Fruit fly (Drosophila melanogaster): ENCODE data around the gene LSm-4.

The LSm-4 gene

dm6 chr2L:10366525-10366924, 38.5 kb downstream of the LSm-4 start, which contains the start of gene CG5056:
CG5056 (plus strand) TSS chr2L:10366692.
- peak; percentile 56 for TF ChIP-seq CG2116 (GFP tag; optimal IDR thresholded peaks at IDR 0.05)
- TF ChIP-seq CG7357 (GFP tag; IDR thresholded peaks at IDR 0.05), result no peak
- no peak for TF ChIP-seq Bteb2 (GFP tag; optimal IDR thresholded peaks at IDR 0.05)
- TF ChIP-seq CG9437 (GFP tag; optimal IDR thresholded peaks at IDR 0.05), result no peak
- peak; percentile 34 for TF ChIP-seq grau (tag; optimal IDR thresholded peaks at IDR 0.05)
- TF ChIP-seq vnd (GFP tag; IDR thresholded peaks at IDR 0.05; ENCODE audit: partially characterized antibody), result no peak
- no peak for TF ChIP-seq z (GFP tag; IDR thresholded peaks at IDR 0.05)
- peak; percentile 86 for TF ChIP-seq row (GFP tag; IDR thresholded peaks at IDR 0.05)
- no peak for TF ChIP-seq CG34376 (GFP tag; optimal IDR thresholded peaks at IDR 0.05)
- no peak for TF ChIP-seq ATbp (GFP tag; optimal IDR thresholded peaks at IDR 0.05)
- TF ChIP-seq CG15011 (GFP tag; optimal IDR thresholded peaks at IDR 0.05), result no peak
- no peak for TF ChIP-seq CG32772 (GFP tag; IDR thresholded peaks at IDR 0.05)
- TF ChIP-seq CG13624 (GFP tag; optimal IDR thresholded peaks at IDR 0.05), result no peak
- TF ChIP-seq Sry-β (GFP tag; optimal IDR thresholded peaks at IDR 0.05), result peak; percentile 50
- TF ChIP-seq hb (GFP tag; IDR thresholded peaks at IDR 0.05; ENCODE audit: partially characterized antibody), result no peak
- TF ChIP-seq pnt (GFP tag; optimal IDR thresholded peaks at IDR 0.05), result no peak
- TF ChIP-seq CG8765 (GFP tag; IDR thresholded peaks at IDR 0.05), result no peak
- no peak for TF ChIP-seq CG1602 (GFP tag; optimal IDR thresholded peaks at IDR 0.05)
- peak; percentile 36; the same call in 1 of the 2 replicates for TF ChIP-seq CG9932 (GFP tag; IDR thresholded peaks at IDR 0.05)
- no peak for TF ChIP-seq CG9727 (GFP tag; optimal IDR thresholded peaks at IDR 0.05)
- no peak for TF ChIP-seq cato (GFP tag; optimal IDR thresholded peaks at IDR 0.05; ENCODE audit: borderline replicate concordance)
- no peak for TF ChIP-seq Sin3A (optimal IDR thresholded peaks at IDR 0.05)
- no peak for TF ChIP-seq CG6254 (GFP tag; optimal IDR thresholded peaks at IDR 0.05)
- TF ChIP-seq ara (GFP tag; IDR thresholded peaks at IDR 0.05), result no peak
- TF ChIP-seq slp2 (GFP tag; optimal IDR thresholded peaks at IDR 0.05), result no peak
- peak; percentile 18 for TF ChIP-seq PHDP (tag; optimal IDR thresholded peaks at IDR 0.05)
- TF ChIP-seq Atf3 (GFP tag; optimal IDR thresholded peaks at IDR 0.05), result no peak
- TF ChIP-seq Dbx (GFP tag; IDR thresholded peaks at IDR 0.05), result no peak
- no peak for TF ChIP-seq CG12942 (GFP tag; optimal IDR thresholded peaks at IDR 0.05)
- peak; percentile 19 for TF ChIP-seq CG17912 (GFP tag; optimal IDR thresholded peaks at IDR 0.05)
- TF ChIP-seq CG8478 (optimal IDR thresholded peaks at IDR 0.05), result no peak
- TF ChIP-seq CG2678 (tag; optimal IDR thresholded peaks at IDR 0.05), result no peak
- TF ChIP-seq CG8281 (tag; optimal IDR thresholded peaks at IDR 0.05), result no peak
- no peak for TF ChIP-seq Deaf1 (tag; optimal IDR thresholded peaks at IDR 0.05)
- TF ChIP-seq bab2 (GFP tag; optimal IDR thresholded peaks at IDR 0.05), result no peak
- no peak for TF ChIP-seq CG17568 (GFP tag; optimal IDR thresholded peaks at IDR 0.05)
- no peak for TF ChIP-seq da (GFP tag; optimal IDR thresholded peaks at IDR 0.05)
- TF ChIP-seq Sox100B (GFP tag; optimal IDR thresholded peaks at IDR 0.05), result no peak
- no peak for TF ChIP-seq CG10959 (GFP tag; IDR thresholded peaks at IDR 0.05)
- TF ChIP-seq her (GFP tag; optimal IDR thresholded peaks at IDR 0.05), result peak; percentile 95
- peak; percentile 39; the same call in 1 of the 3 replicates for TF ChIP-seq knrl (GFP tag; IDR thresholded peaks at IDR 0.05; ENCODE audit: partially characterized antibody)
- no peak for TF ChIP-seq cas (GFP tag; IDR thresholded peaks at IDR 0.05)
- TF ChIP-seq zen (tag; optimal IDR thresholded peaks at IDR 0.05), result peak; percentile 41
- peak; percentile 39 for TF ChIP-seq Dref (GFP tag; IDR thresholded peaks at IDR 0.05)
- TF ChIP-seq abd-A (tag; optimal IDR thresholded peaks at IDR 0.05), result no peak
- no peak for TF ChIP-seq tio (GFP tag; optimal IDR thresholded peaks at IDR 0.05)
- 0 out of 2 replicates have a peak, but pooled peaks have one; percentile 28 for TF ChIP-seq vvl (GFP tag; IDR thresholded peaks at IDR 0.05)
- TF ChIP-seq nmo (GFP tag; optimal IDR thresholded peaks at IDR 0.05), result peak; percentile 64
- peak; percentile 63 for TF ChIP-seq CG2712 (tag; optimal IDR thresholded peaks at IDR 0.05)
- no peak for TF ChIP-seq CG10209 (GFP tag; optimal IDR thresholded peaks at IDR 0.05)
- TF ChIP-seq CG32767 (GFP tag; IDR thresholded peaks at IDR 0.05), result peak; percentile 75
- no peak for TF ChIP-seq unpg (GFP tag; optimal IDR thresholded peaks at IDR 0.05)

All from whole organism, embryonic.